Fruit fly (Drosophila melanogaster): Measurements from ENCODE around the gene Qtzl.

- no peak for TF ChIP-seq Abd-B (GFP tag; optimal IDR thresholded peaks at IDR 0.05)
- TF ChIP-seq Hr78 (GFP tag; optimal IDR thresholded peaks at IDR 0.05), result no peak
- no peak for TF ChIP-seq pan (optimal IDR thresholded peaks at IDR 0.05)
- no peak for TF ChIP-seq woc (GFP tag; optimal IDR thresholded peaks at IDR 0.05)
Measured at dm6 chr2L:12030552-12031131, 35.1 kb downstream of the Qtzl start.
